Fruit fly (Drosophila melanogaster) whole organism, prepupa: Measurements from ENCODE around the gene wkd.

Source experiments
- CG11294 ChIP-seq: fragments of 200-800 bp; sonication (Bioruptor generic); IDR thresholded peaks from 2 replicates; pipeline ENCODE4 v1.3.6; 2022; ENCODE audit warnings: missing biosample characterization, missing genetic modification characterization
- CG4318 ChIP-seq: fragments of 200-800 bp; sonication (Bioruptor generic); optimal IDR thresholded peaks from 3 replicates; lab custom pipeline; 2017; ENCODE audit warnings: missing biosample characterization, mild to moderate bottlenecking, missing genetic modification characterization
- CG6276 ChIP-seq: fragments of 200-800 bp; sonication (Bioruptor generic); optimal IDR thresholded peaks from 2 replicates; lab custom pipeline; 2017; ENCODE audit warnings: missing biosample characterization, mild to moderate bottlenecking, missing genetic modification characterization
- CG6808 ChIP-seq: fragments of 200-800 bp; sonication (Bioruptor generic); optimal IDR thresholded peaks from 3 replicates; lab custom pipeline; 2017; ENCODE audit warnings: missing biosample characterization, missing genetic modification characterization, mild to moderate bottlenecking, moderate library complexity, missing genetic modification reagents
- CG6854 ChIP-seq: fragments of 200-800 bp; sonication (Bioruptor generic); optimal IDR thresholded peaks from 2 replicates; lab custom pipeline; 2017; ENCODE audit warnings: missing biosample characterization, mild to moderate bottlenecking, missing genetic modification characterization
- CG7368 ChIP-seq: fragments of 200-800 bp; sonication (Bioruptor generic); optimal IDR thresholded peaks from 3 replicates; lab custom pipeline; 2016; ENCODE audit warnings: missing biosample characterization, missing genetic modification characterization
- Eip78C ChIP-seq: fragments of 200-800 bp; sonication (Bioruptor generic); peaks from one replicate; lab custom pipeline; 2016; ENCODE audit warnings: missing biosample characterization, missing genetic modification characterization
- Ets21C ChIP-seq: fragments of 200-800 bp; sonication (Bioruptor generic); optimal IDR thresholded peaks from 3 replicates; lab custom pipeline; 2016; ENCODE audit warnings: missing biosample characterization, missing genetic modification characterization
- Hr38 ChIP-seq: sonication (Bioruptor generic); optimal IDR thresholded peaks from 2 replicates; lab custom pipeline; 2016; ENCODE audit warnings: missing biosample characterization, missing genetic modification characterization
- Sox15 ChIP-seq: fragments of 200-800 bp; sonication (Bioruptor generic); optimal IDR thresholded peaks from 3 replicates; lab custom pipeline; 2016; ENCODE audit warnings: missing biosample characterization, missing genetic modification characterization
- eg ChIP-seq: fragments of 200-800 bp; sonication (Bioruptor generic); IDR thresholded peaks from 3 replicates; pipeline ENCODE4 v1.3.6; 2022; ENCODE audit warnings: missing biosample characterization, missing genetic modification characterization
- ss ChIP-seq, 2 experiments: fragments of 200-800 bp; sonication (Bioruptor generic); optimal IDR thresholded peaks; 2 replicates in 1 of 2; 3 replicates in 1 of 2; lab custom pipeline; 2017 to 2018; ENCODE audit warnings: mild to moderate bottlenecking in 2 of 2, missing biosample characterization in 2 of 2, missing genetic modification characterization in 2 of 2, moderate library complexity in 1 of 2

DNA sequence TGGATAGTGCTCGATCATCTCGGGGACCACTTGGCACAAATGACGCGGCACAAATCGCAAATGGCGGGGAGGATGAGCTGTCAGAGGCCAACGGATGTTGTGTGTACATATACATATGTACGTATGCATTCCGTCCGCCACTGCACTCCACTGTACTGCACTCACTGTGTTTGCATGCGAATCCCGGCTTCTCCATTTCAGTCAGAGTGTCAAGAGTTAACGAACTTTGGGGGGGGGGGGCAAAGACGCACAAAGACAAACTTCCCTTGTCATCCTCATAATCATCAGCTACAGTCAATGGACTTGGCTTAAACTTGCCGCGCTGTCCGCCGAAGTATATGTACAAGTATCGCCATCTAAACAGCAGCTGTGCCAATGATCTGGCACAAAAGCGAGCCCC, 32.7 kb downstream of the wkd start:
- TF ChIP-seq ss (GFP tag; optimal IDR thresholded peaks at IDR 0.05; lab: Kevin White, UChicago), result no peak
- no peak for TF ChIP-seq eg
- no peak for TF ChIP-seq Eip78C (GFP tag; lab: Kevin White, UChicago)
- no peak for TF ChIP-seq Hr38
- TF ChIP-seq Sox15 (GFP tag; lab: Kevin White, UChicago), result no peak
- TF ChIP-seq Ets21C (GFP tag; lab: Kevin White, UChicago), result no peak
- no peak for TF ChIP-seq CG4318
- TF ChIP-seq CG6808, result no peak
- TF ChIP-seq CG6854 (GFP tag; lab: Kevin White, UChicago), result no peak
- TF ChIP-seq CG11294 (GFP tag; lab: Robert Waterston, UW), result no peak
- TF ChIP-seq CG7368 (GFP tag; lab: Kevin White, UChicago), result no peak
- TF ChIP-seq CG6276, result no peak
